Fruit fly (Drosophila melanogaster) whole organism, prepupa: Measurements from ENCODE around the gene ttm50.

Experiments
- CG10631 ChIP-seq: fragments of 200-800 bp; sonication (Bioruptor generic); optimal IDR thresholded peaks from 2 replicates; lab custom pipeline; 2016; ENCODE audit warnings: missing biosample characterization, missing genetic modification characterization
- CG10669 ChIP-seq: fragments of 200-800 bp; sonication (Bioruptor generic); optimal IDR thresholded peaks from 3 replicates; lab custom pipeline; 2018; ENCODE audit warnings: missing biosample characterization, mild to moderate bottlenecking, missing genetic modification characterization, moderate library complexity
- CG11294 ChIP-seq: fragments of 200-800 bp; sonication (Bioruptor generic); IDR thresholded peaks from 2 replicates; pipeline ENCODE4 v1.3.6; 2022; ENCODE audit warnings: missing biosample characterization, missing genetic modification characterization
- CG11762 ChIP-seq: fragments of 200-800 bp; sonication (Bioruptor generic); optimal IDR thresholded peaks from 3 replicates; lab custom pipeline; 2016; ENCODE audit warnings: missing biosample characterization, missing genetic modification characterization; ENCODE audit not compliant: insufficient read depth
- CG11902 ChIP-seq: fragments of 200-800 bp; sonication (Bioruptor generic); optimal IDR thresholded peaks from 3 replicates; lab custom pipeline; 2016; ENCODE audit warnings: missing biosample characterization, missing genetic modification characterization
- CG15336 ChIP-seq: fragments of 200-800 bp; sonication (Bioruptor generic); IDR thresholded peaks from 2 replicates; pipeline ENCODE4 v1.3.6; 2022; ENCODE audit warnings: missing biosample characterization, missing genetic modification characterization
- CG3032 ChIP-seq: fragments of 200-800 bp; optimal IDR thresholded peaks from 2 replicates; lab custom pipeline; 2019; ENCODE audit warnings: missing biosample characterization, mild to moderate bottlenecking, missing genetic modification characterization, moderate library complexity
- CG31627 ChIP-seq: fragments of 200-800 bp; sonication (Bioruptor generic); optimal IDR thresholded peaks from 3 replicates; lab custom pipeline; 2016; ENCODE audit warnings: missing biosample characterization, missing genetic modification characterization
- CG32006 ChIP-seq: fragments of 200-800 bp; sonication (Bioruptor generic); optimal IDR thresholded peaks from 3 replicates; lab custom pipeline; 2017; ENCODE audit warnings: missing biosample characterization, mild to moderate bottlenecking, missing genetic modification characterization
- CG34406 ChIP-seq: fragments of 200-800 bp; sonication (Bioruptor generic); optimal IDR thresholded peaks from 3 replicates; lab custom pipeline; 2016; ENCODE audit warnings: missing biosample characterization, missing genetic modification characterization
- CG3919 ChIP-seq: fragments of 200-800 bp; sonication (Bioruptor generic); optimal IDR thresholded peaks from 3 replicates; lab custom pipeline; 2016; ENCODE audit warnings: missing biosample characterization, missing genetic modification characterization
- CG4318 ChIP-seq: fragments of 200-800 bp; sonication (Bioruptor generic); optimal IDR thresholded peaks from 3 replicates; lab custom pipeline; 2017; ENCODE audit warnings: missing biosample characterization, mild to moderate bottlenecking, missing genetic modification characterization
- CG6163 ChIP-seq: fragments of 200-800 bp; sonication (Bioruptor generic); IDR thresholded peaks from 3 replicates; pipeline ENCODE4 v1.3.6; 2022; ENCODE audit warnings: missing biosample characterization, missing genetic modification characterization
- CG6276 ChIP-seq: fragments of 200-800 bp; sonication (Bioruptor generic); optimal IDR thresholded peaks from 2 replicates; lab custom pipeline; 2017; ENCODE audit warnings: missing biosample characterization, mild to moderate bottlenecking, missing genetic modification characterization
- CG6808 ChIP-seq: fragments of 200-800 bp; sonication (Bioruptor generic); optimal IDR thresholded peaks from 3 replicates; lab custom pipeline; 2017; ENCODE audit warnings: missing biosample characterization, missing genetic modification characterization, mild to moderate bottlenecking, moderate library complexity, missing genetic modification reagents
- CG7368 ChIP-seq: fragments of 200-800 bp; sonication (Bioruptor generic); optimal IDR thresholded peaks from 3 replicates; lab custom pipeline; 2016; ENCODE audit warnings: missing biosample characterization, missing genetic modification characterization
- CG8119 ChIP-seq: fragments of 200-800 bp; sonication (Bioruptor generic); IDR thresholded peaks from 3 replicates; pipeline ENCODE4 v1.3.6; 2022; ENCODE audit warnings: missing biosample characterization, missing genetic modification characterization
- CG8632 ChIP-seq: fragments of 200-800 bp; sonication (Bioruptor generic); optimal IDR thresholded peaks from 3 replicates; lab custom pipeline; 2016; ENCODE audit warnings: missing biosample characterization, missing genetic modification characterization
- CG9139 ChIP-seq: fragments of 200-800 bp; sonication (Bioruptor generic); optimal IDR thresholded peaks from 3 replicates; lab custom pipeline; 2017; ENCODE audit warnings: missing biosample characterization, mild to moderate bottlenecking, missing genetic modification characterization
- Eip75B ChIP-seq: fragments of 200-800 bp; sonication (Bioruptor generic); optimal IDR thresholded peaks from 3 replicates; lab custom pipeline; 2016; ENCODE audit warnings: missing biosample characterization, missing genetic modification characterization
- Eip78C ChIP-seq: fragments of 200-800 bp; sonication (Bioruptor generic); peaks from one replicate; lab custom pipeline; 2016; ENCODE audit warnings: missing biosample characterization, missing genetic modification characterization
- Eip93F ChIP-seq: fragments of 200-800 bp; sonication (Bioruptor generic); optimal IDR thresholded peaks from 2 replicates; lab custom pipeline; 2016; ENCODE audit warnings: missing biosample characterization, mild to moderate bottlenecking, missing genetic modification characterization
- Ets21C ChIP-seq: fragments of 200-800 bp; sonication (Bioruptor generic); optimal IDR thresholded peaks from 3 replicates; lab custom pipeline; 2016; ENCODE audit warnings: missing biosample characterization, missing genetic modification characterization
- Ets96B ChIP-seq: fragments of 200-800 bp; optimal IDR thresholded peaks from 2 replicates; lab custom pipeline; 2019; ENCODE audit warnings: missing biosample characterization, mild to moderate bottlenecking, missing genetic modification characterization, moderate library complexity
- Gug ChIP-seq: fragments of 200-800 bp; sonication (Bioruptor generic); IDR thresholded peaks from 2 replicates; pipeline ENCODE4 v1.3.6; 2022; ENCODE audit warnings: missing biosample characterization, missing genetic modification characterization
- Hr39 ChIP-seq: fragments of 200-800 bp; sonication (Bioruptor generic); optimal IDR thresholded peaks from 2 replicates; lab custom pipeline; 2016; ENCODE audit warnings: missing biosample characterization, missing genetic modification characterization
- Hr4 ChIP-seq: fragments of 200-800 bp; sonication (Bioruptor generic); optimal IDR thresholded peaks from 3 replicates; lab custom pipeline; 2016; ENCODE audit warnings: missing biosample characterization, missing genetic modification characterization
- Met ChIP-seq: fragments of 200-800 bp; sonication (Bioruptor generic); optimal IDR thresholded peaks from 3 replicates; lab custom pipeline; 2016; ENCODE audit warnings: missing biosample characterization, missing genetic modification characterization
- OdsH ChIP-seq: fragments of 200-800 bp; sonication (Bioruptor generic); optimal IDR thresholded peaks from 3 replicates; lab custom pipeline; 2016; ENCODE audit warnings: missing biosample characterization, missing genetic modification characterization
- achi ChIP-seq: fragments of 200-800 bp; sonication (Bioruptor generic); optimal IDR thresholded peaks from 3 replicates; lab custom pipeline; 2016; ENCODE audit warnings: missing biosample characterization, missing genetic modification characterization
- dac ChIP-seq: fragments of 200-800 bp; sonication (Bioruptor generic); optimal IDR thresholded peaks from 2 replicates; lab custom pipeline; 2017; ENCODE audit warnings: missing biosample characterization, mild to moderate bottlenecking, missing genetic modification characterization
- dsx ChIP-seq: fragments of 200-800 bp; optimal IDR thresholded peaks from 3 replicates; lab custom pipeline; 2019; ENCODE audit warnings: missing biosample characterization, mild to moderate bottlenecking, missing genetic modification characterization, moderate library complexity; ENCODE audit not compliant: poor library complexity, severe bottlenecking
- esn ChIP-seq: fragments of 200-800 bp; sonication (Bioruptor generic); optimal IDR thresholded peaks from 2 replicates; lab custom pipeline; 2016; ENCODE audit warnings: missing biosample characterization, mild to moderate bottlenecking, missing genetic modification characterization, moderate library complexity
- fd59A ChIP-seq: fragments of 200-800 bp; sonication (Bioruptor generic); optimal IDR thresholded peaks from 2 replicates; lab custom pipeline; 2017; ENCODE audit warnings: missing biosample characterization, mild to moderate bottlenecking, missing genetic modification characterization, missing genetic modification reagents
- fkh ChIP-seq: fragments of 200-800 bp; sonication (Bioruptor generic); optimal IDR thresholded peaks from 3 replicates; lab custom pipeline; 2017; ENCODE audit warnings: missing biosample characterization, mild to moderate bottlenecking, missing genetic modification characterization, moderate library complexity
- pdm3 ChIP-seq: fragments of 200-800 bp; sonication (Bioruptor generic); optimal IDR thresholded peaks from 3 replicates; lab custom pipeline; 2016; ENCODE audit warnings: missing biosample characterization, missing genetic modification characterization
- spab ChIP-seq: fragments of 200-800 bp; sonication (Bioruptor generic); optimal IDR thresholded peaks from 2 replicates; lab custom pipeline; 2017; ENCODE audit warnings: missing biosample characterization, mild to moderate bottlenecking, missing genetic modification characterization, missing genetic modification reagents
- topi ChIP-seq: fragments of 200-800 bp; sonication (Bioruptor generic); optimal IDR thresholded peaks from 3 replicates; lab custom pipeline; 2016; ENCODE audit warnings: missing biosample characterization, missing genetic modification characterization

ttm50 gene

dm6 chrX:2703693-2704092 lies 28.3 kb downstream of the ttm50 start, which contains the start of gene Ugalt (continued):
- TF ChIP-seq CG32006 (GFP tag; lab: Kevin White, UChicago) (peak; percentile 100), CG6163 (GFP tag; lab: Robert Waterston, UW) (peak; percentile 100), fd59A (GFP tag; lab: Kevin White, UChicago) (peak; percentile 100), Eip75B (GFP tag; lab: Kevin White, UChicago) (peak; percentile 100), CG31627 (GFP tag; lab: Kevin White, UChicago) (peak; percentile 100), CG11902 (peak; percentile 100), Eip78C (GFP tag; lab: Kevin White, UChicago) (peak; percentile 100), OdsH (GFP tag; lab: Kevin White, UChicago) (peak; percentile 100)

dm6 chrX:2698064-2698894 lies 33.7 kb downstream of the ttm50 start, which contains the start of the genes Spg7 and Lint-O:
Gene Spg7, minus strand, starts transcription at chrX:2698211.
Gene Lint-O, plus strand, starts transcription at chrX:2698701.
- TF ChIP-seq fkh (GFP tag; lab: Kevin White, UChicago) = peak; percentile 70
- TF ChIP-seq OdsH (GFP tag; lab: Kevin White, UChicago) = no peak

- TF ChIP-seq CG34406 (GFP tag; lab: Kevin White, UChicago) (no peak), CG8119 (GFP tag; lab: Robert Waterston, UW) (no peak), achi (GFP tag; lab: Kevin White, UChicago) (no peak), fd59A (GFP tag; lab: Kevin White, UChicago) (no peak), CG4318 (GFP tag; lab: Kevin White, UChicago) (no peak), Hr4 (GFP tag; lab: Kevin White, UChicago) (no peak), dac (GFP tag; lab: Kevin White, UChicago) (no peak), Ets21C (GFP tag; lab: Kevin White, UChicago) (no peak), Eip93F (GFP tag; lab: Kevin White, UChicago) (no peak)
These were observed 38.2 kb downstream of the ttm50 start, which contains the start of gene dyw for dm6 chrX:2693786-2694185. Gene dyw, minus strand, starts transcription at chrX:2693886.

dm6 chrX:2690376-2690775 lies 41.6 kb downstream of the ttm50 start:
- TF ChIP-seq CG6808 (GFP tag; lab: Kevin White, UChicago) (no peak), CG11294 (GFP tag; lab: Robert Waterston, UW) (no peak), topi (no peak), CG6163 (GFP tag; lab: Robert Waterston, UW) (no peak), Met (GFP tag; lab: Kevin White, UChicago) (no peak), CG9139 (GFP tag; lab: Kevin White, UChicago) (no peak)

- TF ChIP-seq Ets96B (tag; lab: Kevin White, UChicago) = no peak
- TF ChIP-seq CG31627 (GFP tag; lab: Kevin White, UChicago) = no peak
- TF ChIP-seq fd59A (GFP tag; lab: Kevin White, UChicago) = no peak
- no peak for TF ChIP-seq Gug
- no peak for TF ChIP-seq spab (GFP tag; lab: Kevin White, UChicago)
- TF ChIP-seq CG8632 = no peak
- TF ChIP-seq CG32006 (GFP tag; lab: Kevin White, UChicago) = no peak
- TF ChIP-seq CG6163 (GFP tag; lab: Robert Waterston, UW) = no peak
- TF ChIP-seq topi = no peak
- no peak for TF ChIP-seq CG15336 (GFP tag; lab: Robert Waterston, UW)
- TF ChIP-seq Hr39 (GFP tag; lab: Kevin White, UChicago) = no peak
These were observed 45.1 kb downstream of the ttm50 start for dm6 chrX:2686930-2687329.

dm6 chrX:2685580-2685979 lies 46.4 kb downstream of the ttm50 start, which contains the start of gene per:
Gene per, plus strand, starts transcription at chrX:2685580.
- TF ChIP-seq Met (GFP tag; lab: Kevin White, UChicago) (no peak), CG11762 (GFP tag; lab: Kevin White, UChicago) (no peak), pdm3 (GFP tag; lab: Kevin White, UChicago) (no peak), CG6163 (GFP tag; lab: Robert Waterston, UW) (no peak), achi (GFP tag; lab: Kevin White, UChicago) (no peak), OdsH (GFP tag; lab: Kevin White, UChicago) (no peak), CG10631 (GFP tag; lab: Kevin White, UChicago) (no peak), fd59A (GFP tag; lab: Kevin White, UChicago) (no peak), CG10669 (GFP tag; lab: Kevin White, UChicago) (no peak), CG3032 (tag; lab: Kevin White, UChicago) (no peak), esn (no peak), dsx (no peak), CG3919 (GFP tag; lab: Kevin White, UChicago) (no peak), CG6276 (no peak), CG7368 (GFP tag; lab: Kevin White, UChicago) (no peak)
